Worm (Caenorhabditis elegans) whole organism, L2 larva: ENCODE measurements around the gene rpb-6.

Source experiments
- R02D3.7 ChIP-seq: fragments of 150-350 bp; optimal IDR thresholded peaks from 2 replicates; lab custom pipeline; 2014; ENCODE audit warnings: missing biosample characterization, missing genetic modification characterization
- ama-1 ChIP-seq: fragments of 150-350 bp; optimal IDR thresholded peaks from 2 replicates; lab custom pipeline; 2018; ENCODE audit warnings: inconsistent platforms
- ceh-82 ChIP-seq: fragments of 150-350 bp; optimal IDR thresholded peaks from 2 replicates; lab custom pipeline; 2014; ENCODE audit warnings: missing biosample characterization, missing genetic modification characterization
- fos-1 ChIP-seq: fragments of 150-350 bp; optimal IDR thresholded peaks from 2 replicates; lab custom pipeline; 2014; ENCODE audit warnings: missing biosample characterization, missing genetic modification characterization
- lin-39 ChIP-seq: fragments of 150-350 bp; optimal IDR thresholded peaks from 2 replicates; lab custom pipeline; 2014; ENCODE audit warnings: missing biosample characterization, missing genetic modification reagents, missing genetic modification characterization
- mbf-1 ChIP-seq: sonication (generic microtip); optimal IDR thresholded peaks from 2 replicates; lab custom pipeline; 2017; ENCODE audit warnings: missing biosample characterization, missing genetic modification characterization
- nhr-237 ChIP-seq: fragments of 150-350 bp; optimal IDR thresholded peaks from 2 replicates; lab custom pipeline; 2014; ENCODE audit warnings: missing biosample characterization, missing genetic modification characterization
- sem-4 ChIP-seq: fragments of 150-350 bp; optimal IDR thresholded peaks from 2 replicates; lab custom pipeline; 2014; ENCODE audit warnings: missing biosample characterization, missing genetic modification reagents, missing genetic modification characterization
- snpc-4 ChIP-seq: fragments of 150-350 bp; optimal IDR thresholded peaks from 2 replicates; lab custom pipeline; 2014; ENCODE audit warnings: missing biosample characterization, missing genetic modification characterization
- unc-39 ChIP-seq: fragments of 150-350 bp; optimal IDR thresholded peaks from 2 replicates; lab custom pipeline; 2014; ENCODE audit warnings: missing biosample characterization, missing genetic modification characterization
- zag-1 ChIP-seq: fragments of 150-350 bp; optimal IDR thresholded peaks from 2 replicates; lab custom pipeline; 2014; ENCODE audit warnings: missing biosample characterization, missing genetic modification characterization

DNA sequence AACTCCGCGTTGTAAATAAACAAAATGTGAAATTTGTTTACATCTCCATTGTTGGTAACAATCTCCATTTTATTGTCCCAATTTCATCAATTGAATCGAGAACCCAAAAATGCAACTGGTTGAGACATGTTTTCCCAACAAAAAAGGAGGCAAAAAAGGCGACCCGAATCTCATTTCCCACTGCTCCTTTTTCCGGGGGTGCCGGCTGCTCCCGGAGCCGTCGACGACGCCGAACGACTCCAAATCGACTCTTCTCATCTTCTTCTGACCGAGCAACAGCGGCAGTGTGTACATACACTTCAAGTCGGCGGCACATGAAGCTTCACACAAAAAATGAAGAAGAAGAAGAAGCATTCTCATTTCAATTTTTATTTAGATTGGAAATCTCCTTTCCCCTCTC is 12.7 kb upstream of the rpb-6 start:
- no peak for TF ChIP-seq ceh-82 (tag; lab: Kevin White, UChicago)
- TF ChIP-seq zag-1, result no peak
- no peak for TF ChIP-seq snpc-4
- TF ChIP-seq fos-1 (tag; lab: Kevin White, UChicago), result no peak
- TF ChIP-seq unc-39, result no peak
- no peak for TF ChIP-seq nhr-237
- TF ChIP-seq R02D3.7, result no peak
- no peak for TF ChIP-seq sem-4 (tag; lab: Kevin White, UChicago)
- no peak for TF ChIP-seq mbf-1 (tag; lab: Kevin White, UChicago)
- TF ChIP-seq ama-1, result no peak
- no peak for TF ChIP-seq lin-39 (tag; lab: Kevin White, UChicago)
